Worm (Caenorhabditis elegans) whole organism, young adult: ENCODE data around the gene pigk-1.

Experiments used
- F33H1.4 ChIP-seq: fragments of 200-800 bp; sonication (Bioruptor generic); IDR thresholded peaks from 2 replicates; pipeline ENCODE4 v1.3.6; 2022; ENCODE audit warnings: missing genetic modification reagents, missing genetic modification characterization, missing compliant biosample characterization
- Y53G8AR.9 ChIP-seq: fragments of 200-800 bp; sonication (Bioruptor generic); conservative IDR thresholded peaks from 2 replicates; pipeline ENCODE4 v1.3.6; 2022; ENCODE audit warnings: missing genetic modification reagents, missing genetic modification characterization, missing compliant biosample characterization
- efl-1 ChIP-seq: fragments of 150-350 bp; optimal IDR thresholded peaks from 2 replicates; lab custom pipeline; 2014; ENCODE audit warnings: missing biosample characterization, missing genetic modification reagents, missing genetic modification characterization
- madf-10 ChIP-seq: sonication (generic microtip); optimal IDR thresholded peaks from 2 replicates; lab custom pipeline; 2016; ENCODE audit warnings: mild to moderate bottlenecking, missing genetic modification characterization, missing compliant biosample characterization
- nhr-27 ChIP-seq: fragments of 200-800 bp; sonication (Bioruptor generic); optimal IDR thresholded peaks from 2 replicates; lab custom pipeline; 2018; ENCODE audit warnings: mild to moderate bottlenecking, missing genetic modification characterization, moderate library complexity, missing compliant biosample characterization
- snpc-4 ChIP-seq, 5 experiments: fragments of 150-350 bp in 1 of 5; sonication (generic microtip) in 4 of 5; optimal IDR thresholded peaks; 2 replicates each; lab custom pipeline; 2014 to 2018; ENCODE audit warnings: missing genetic modification characterization in 5 of 5, missing biosample characterization in 3 of 5, antibody characterized with exemption in 2 of 5, mild to moderate bottlenecking in 2 of 5, missing compliant biosample characterization in 2 of 5, missing genotype in 2 of 5, moderate library complexity in 2 of 5, missing genetic modification reagents in 1 of 5
- xnd-1 ChIP-seq: sonication (generic microtip); optimal IDR thresholded peaks from 2 replicates; lab custom pipeline; 2016; ENCODE audit warnings: missing genotype, missing genetic modification reagents, missing genetic modification characterization, missing compliant biosample characterization

DNA sequence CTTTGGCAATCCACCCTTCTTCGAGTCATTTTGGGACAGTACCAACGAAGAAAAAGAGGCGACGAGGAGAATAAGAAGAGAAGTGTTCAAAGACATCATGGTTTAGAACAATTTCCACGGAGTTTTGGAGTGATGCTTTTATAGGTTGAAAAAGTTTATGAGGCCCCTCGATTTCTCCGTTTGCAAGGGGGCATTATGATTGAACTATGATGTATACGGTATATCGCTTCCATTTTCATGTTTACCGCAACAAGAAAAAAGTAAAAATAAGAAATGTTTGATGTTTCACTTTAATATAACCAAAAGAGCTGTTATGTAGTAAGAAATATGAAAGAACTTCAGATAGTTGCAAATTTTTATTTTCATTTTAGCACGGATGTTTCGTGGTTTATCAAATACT lies 8.4 kb downstream of the pigk-1 start, which contains the start of gene srlf-18:
- TF ChIP-seq nhr-27 (tag; lab: Kevin White, UChicago) (no peak), snpc-4 (GFP tag; optimal IDR thresholded peaks at IDR 0.05; lab: Kevin White, UChicago) (no peak), snpc-4 (tag; optimal IDR thresholded peaks at IDR 0.05; lab: Kevin White, UChicago) (no peak), xnd-1 (no peak), Y53G8AR.9 (GFP tag; lab: Robert Waterston, UW) (no peak), efl-1 (GFP tag; lab: Kevin White, UChicago) (no peak), madf-10 (tag; lab: Kevin White, UChicago) (no peak), F33H1.4 (no peak)
